Fruit fly (Drosophila melanogaster): ENCODE measurements around the gene CG12773.

CG12773 gene

DNA sequence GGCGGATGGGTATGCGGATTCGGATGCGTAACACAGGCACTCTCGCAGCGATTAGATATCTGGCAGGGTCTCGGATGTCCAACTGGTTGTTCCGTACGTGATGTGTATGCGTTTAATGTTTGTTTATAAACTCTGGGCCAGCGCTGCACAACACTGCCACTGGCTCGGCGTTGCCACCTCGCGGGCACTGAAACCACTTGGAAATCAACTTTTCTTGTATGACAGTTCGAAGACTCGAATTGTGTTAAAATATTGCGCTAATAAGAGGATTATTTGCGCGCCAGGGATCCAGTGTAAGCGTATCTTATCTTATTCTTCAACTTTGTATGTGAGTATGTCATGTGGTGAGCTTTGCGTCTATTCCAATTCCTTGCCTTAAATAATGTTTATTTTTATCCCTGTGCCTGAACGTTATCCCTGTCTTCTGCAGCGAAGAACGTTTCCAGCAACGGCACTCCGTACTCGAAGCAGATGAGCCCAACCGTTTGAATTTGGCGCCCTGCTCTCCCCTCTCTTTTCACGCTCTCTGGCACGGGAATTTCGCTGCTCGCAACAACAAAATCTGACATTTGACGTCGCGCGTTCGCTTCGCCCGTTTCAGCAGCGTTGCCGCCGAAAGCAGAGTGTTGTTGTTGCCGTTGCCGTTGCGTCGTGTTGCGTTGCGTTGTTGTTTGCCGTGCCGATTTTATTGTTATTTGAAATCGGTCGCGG, 26.7 kb upstream of the CG12773 start, which contains the start of the genes CG3719 and CG32813 (continued):
- TF ChIP-seq sage (GFP tag; optimal IDR thresholded peaks at IDR 0.05) (no peak), Hr83 (GFP tag; optimal IDR thresholded peaks at IDR 0.05; ENCODE audit: poor library complexity, severe bottlenecking) (peak; percentile 69), h (GFP tag; optimal IDR thresholded peaks at IDR 0.05) (peak; percentile 48), HLH106 (tag; optimal IDR thresholded peaks at IDR 0.05) (peak; percentile 44), dsf (GFP tag; optimal IDR thresholded peaks at IDR 0.05; ENCODE audit: borderline replicate concordance) (no peak), rgr (GFP tag; optimal IDR thresholded peaks at IDR 0.05) (peak; percentile 63), CG9705 (GFP tag; optimal IDR thresholded peaks at IDR 0.05) (peak; percentile 9), Mio (GFP tag; optimal IDR thresholded peaks at IDR 0.05) (no peak), psq (GFP tag; optimal IDR thresholded peaks at IDR 0.05) (peak; percentile 11), Myc (optimal IDR thresholded peaks at IDR 0.05) (peak; percentile 37), pan (optimal IDR thresholded peaks at IDR 0.05) (no peak), Hr78 (GFP tag; optimal IDR thresholded peaks at IDR 0.05) (no peak), ey (GFP tag; optimal IDR thresholded peaks at IDR 0.05) (peak; percentile 19)

DNA sequence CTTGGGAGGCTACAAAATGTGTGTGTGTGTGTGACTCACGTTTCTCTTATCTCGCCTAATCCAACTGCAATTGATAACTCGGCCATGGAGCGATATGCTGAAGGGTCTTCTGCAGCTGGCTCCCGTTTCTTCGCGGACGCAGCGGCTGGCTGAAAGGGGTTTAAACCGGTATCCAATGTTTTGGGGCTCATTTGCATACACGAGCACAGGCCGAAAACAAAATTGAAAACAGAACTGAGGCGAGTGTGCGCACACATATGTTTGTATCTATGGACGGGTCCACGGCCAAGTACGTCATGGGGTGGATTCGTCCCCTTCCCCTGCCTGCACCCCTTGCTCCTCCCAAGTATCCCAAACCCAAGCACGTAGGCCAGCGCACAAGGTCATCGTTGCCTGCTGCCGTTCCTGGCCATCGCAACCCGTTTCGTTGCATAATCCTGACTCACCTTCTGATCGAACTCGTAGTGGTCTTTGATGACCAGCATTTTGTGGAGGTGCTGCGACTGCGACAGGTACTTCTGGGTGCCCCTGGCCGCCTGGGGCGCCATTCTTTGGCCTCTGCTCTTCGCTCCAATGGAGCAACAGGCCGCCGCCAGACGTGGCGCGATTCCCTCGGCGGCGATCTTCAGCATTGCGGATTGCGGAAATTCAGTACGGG, 26.0 kb upstream of the CG12773 start:
- no peak for TF ChIP-seq Dif (GFP tag; optimal IDR thresholded peaks at IDR 0.05; ENCODE audit: partially characterized antibody)

DNA sequence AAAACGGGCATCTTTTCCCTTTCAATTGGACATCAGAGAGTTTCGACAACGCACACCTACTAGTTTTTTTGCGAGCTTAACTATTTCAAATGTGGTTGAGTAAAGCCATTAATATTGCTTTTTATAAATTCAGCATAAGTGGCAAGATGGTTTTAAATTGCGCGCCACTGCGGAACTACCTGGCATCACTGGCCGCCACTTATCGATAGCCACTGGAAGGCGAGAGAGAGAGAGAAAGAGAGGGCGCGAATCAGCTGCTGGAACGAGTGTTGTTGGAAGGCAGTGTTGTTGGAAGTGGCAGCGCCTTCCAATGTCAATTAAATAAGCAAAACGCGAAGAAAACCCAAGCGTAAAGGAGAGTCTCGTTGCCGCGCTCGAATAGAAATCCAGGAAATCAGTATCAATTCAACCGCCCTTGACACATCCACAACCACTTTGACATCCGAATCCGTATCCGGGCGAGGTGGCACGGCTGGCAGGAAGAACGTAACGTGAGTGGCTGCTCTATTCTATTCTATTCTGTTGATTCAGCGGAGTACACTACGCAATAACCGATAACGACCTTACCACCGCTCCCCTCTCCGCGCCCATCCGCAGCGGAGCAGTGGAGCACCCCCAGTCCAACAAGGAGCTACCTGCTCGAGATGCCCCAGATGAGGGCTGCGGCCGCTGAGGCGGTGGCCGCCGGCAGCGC, 21.6 kb upstream of the CG12773 start, which contains the start of gene AMPKalpha:
TSS of gene AMPKalpha (plus strand) at position 272 of the 694 bp plus-strand sequence.
- TF ChIP-seq CG32264 (GFP tag; optimal IDR thresholded peaks at IDR 0.05) (no peak), Rel (GFP tag; optimal IDR thresholded peaks at IDR 0.05) (no peak), Rel (tag; optimal IDR thresholded peaks at IDR 0.05) (no peak), tai (GFP tag; optimal IDR thresholded peaks at IDR 0.05) (no peak)

DNA sequence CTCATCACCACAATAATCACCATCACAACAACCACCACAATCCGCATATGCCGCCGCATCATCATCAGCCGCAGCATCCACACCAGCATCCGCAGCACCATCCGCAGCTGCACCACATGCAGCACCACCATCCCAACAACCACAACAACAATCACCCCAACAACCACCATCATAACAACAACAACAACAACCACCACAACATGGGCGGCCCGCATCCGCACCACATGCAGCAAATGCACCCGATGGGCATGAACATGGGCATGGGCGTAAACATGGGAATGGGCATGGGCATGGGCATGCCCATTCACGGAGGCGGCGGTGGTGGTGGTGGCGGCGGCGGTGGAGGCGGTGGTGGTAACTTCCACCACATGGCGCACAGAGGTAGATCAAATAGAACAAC, 18.9 kb upstream of the CG12773 start:
- TF ChIP-seq sage (GFP tag; optimal IDR thresholded peaks at IDR 0.05) (no peak), Mio (GFP tag; optimal IDR thresholded peaks at IDR 0.05) (no peak), woc (GFP tag; optimal IDR thresholded peaks at IDR 0.05) (no peak), CG32264 (GFP tag; optimal IDR thresholded peaks at IDR 0.05) (no peak), pan (optimal IDR thresholded peaks at IDR 0.05) (no peak), N (GFP tag; optimal IDR thresholded peaks at IDR 0.05) (no peak), usp (GFP tag; optimal IDR thresholded peaks at IDR 0.05) (no peak), br (GFP tag; optimal IDR thresholded peaks at IDR 0.05) (no peak), Dif (GFP tag; optimal IDR thresholded peaks at IDR 0.05; ENCODE audit: partially characterized antibody) (no peak), fru (GFP tag; optimal IDR thresholded peaks at IDR 0.05) (no peak), ey (GFP tag; optimal IDR thresholded peaks at IDR 0.05) (no peak), Dfd (GFP tag; optimal IDR thresholded peaks at IDR 0.05) (no peak), Hr83 (GFP tag; optimal IDR thresholded peaks at IDR 0.05; ENCODE audit: poor library complexity, severe bottlenecking) (no peak), OdsH (GFP tag; optimal IDR thresholded peaks at IDR 0.05) (no peak), Hnf4 (GFP tag; optimal IDR thresholded peaks at IDR 0.05) (no peak), brk (GFP tag; optimal IDR thresholded peaks at IDR 0.05) (no peak), Abd-B (GFP tag; optimal IDR thresholded peaks at IDR 0.05) (no peak), GATAd (GFP tag; optimal IDR thresholded peaks at IDR 0.05) (no peak), lola (GFP tag; optimal IDR thresholded peaks at IDR 0.05) (no peak)

DNA sequence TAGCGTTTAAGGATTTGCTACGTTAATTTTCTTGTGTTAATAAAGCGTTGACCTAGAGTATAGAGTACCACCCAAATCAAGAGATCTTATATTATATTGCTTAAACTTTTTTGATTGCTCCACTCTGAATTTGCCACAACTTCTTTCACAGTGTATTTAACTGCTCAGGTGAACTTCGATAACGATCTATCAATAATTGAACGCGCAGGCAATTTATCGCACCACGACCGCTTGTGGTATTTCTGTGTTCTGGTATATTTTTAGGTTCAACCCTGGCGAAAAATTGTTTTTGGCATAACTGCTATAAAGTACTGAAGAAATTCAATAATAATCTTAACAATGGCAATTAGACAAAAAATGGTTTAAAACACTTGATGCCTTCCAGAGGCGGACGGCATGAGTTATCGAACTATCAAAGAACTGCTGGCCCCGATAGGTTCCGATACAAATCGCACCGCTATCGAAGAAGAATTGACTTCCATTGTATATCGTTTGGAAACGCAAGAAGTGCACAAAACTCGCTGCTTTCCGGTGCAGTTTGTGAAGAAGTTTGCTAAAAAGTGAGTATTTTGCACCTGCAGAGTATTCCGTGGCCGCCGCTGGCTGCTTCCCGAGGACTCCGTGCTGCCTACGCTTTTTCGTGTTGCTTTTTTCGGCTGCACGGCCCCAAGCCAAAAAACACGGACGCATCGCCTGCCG, 16.5 kb upstream of the CG12773 start, which contains the start of gene ssx:
TSS of gene ssx (plus strand) at position 477 of the 699 bp plus-strand sequence.
- TF ChIP-seq sv (GFP tag; optimal IDR thresholded peaks at IDR 0.05): peak; percentile 41
- peak; percentile 39 for TF ChIP-seq OdsH (GFP tag; optimal IDR thresholded peaks at IDR 0.05)
- TF ChIP-seq dmrt93B (GFP tag; optimal IDR thresholded peaks at IDR 0.05): no peak
- peak; percentile 36 for TF ChIP-seq fru (GFP tag; optimal IDR thresholded peaks at IDR 0.05)
- peak; percentile 43 for TF ChIP-seq h (GFP tag; optimal IDR thresholded peaks at IDR 0.05)
- no peak for TF ChIP-seq jim (GFP tag; optimal IDR thresholded peaks at IDR 0.05)
- no peak for TF ChIP-seq Hr78 (GFP tag; optimal IDR thresholded peaks at IDR 0.05)
- no peak for TF ChIP-seq pan (optimal IDR thresholded peaks at IDR 0.05)
- TF ChIP-seq HLH106 (tag; optimal IDR thresholded peaks at IDR 0.05): peak; percentile 42
- no peak for TF ChIP-seq Dfd (GFP tag; optimal IDR thresholded peaks at IDR 0.05)
- peak; percentile 30 for TF ChIP-seq psq (GFP tag; optimal IDR thresholded peaks at IDR 0.05)
- TF ChIP-seq Sp1 (GFP tag; optimal IDR thresholded peaks at IDR 0.05): peak; percentile 23
- peak; percentile 56 for TF ChIP-seq rgr (GFP tag; optimal IDR thresholded peaks at IDR 0.05)
- peak in 1 of 2 experiments; percentile 64 for TF ChIP-seq foxo (GFP tag; optimal IDR thresholded peaks at IDR 0.05)
- TF ChIP-seq ey (GFP tag; optimal IDR thresholded peaks at IDR 0.05): peak; percentile 45
- no peak for TF ChIP-seq Mio (GFP tag; optimal IDR thresholded peaks at IDR 0.05)
- peak; percentile 3 for TF ChIP-seq Hr83 (GFP tag; optimal IDR thresholded peaks at IDR 0.05; ENCODE audit: poor library complexity, severe bottlenecking)

Data from whole organism, wandering third instar larva.